Fruit fly (Drosophila melanogaster) whole organism, embryonic: ENCODE measurements around the gene raptor.

Experiments
- CG1024 ChIP-seq: fragments of 200-800 bp; sonication (Bioruptor generic); IDR thresholded peaks from 2 replicates; pipeline ENCODE4 v1.3.6; 2022; ENCODE audit warnings: missing biosample characterization, missing genetic modification characterization
- CG10321 ChIP-seq: fragments of 200-800 bp; sonication (Bioruptor generic); IDR thresholded peaks from 2 replicates; pipeline ENCODE4 v1.3.6; 2022; ENCODE audit warnings: missing biosample characterization, missing genetic modification characterization
- CG10462 ChIP-seq: fragments of 200-800 bp; sonication (Bioruptor generic); optimal IDR thresholded peaks from 2 replicates; lab custom pipeline; 2016; ENCODE audit warnings: missing biosample characterization, missing genetic modification characterization
- CG12299 ChIP-seq: fragments of 200-800 bp; sonication (Bioruptor generic); optimal IDR thresholded peaks from 2 replicates; lab custom pipeline; 2018; ENCODE audit warnings: missing biosample characterization, mild to moderate bottlenecking, missing genetic modification characterization
- CG12744 ChIP-seq: fragments of 200-800 bp; sonication (Bioruptor generic); optimal IDR thresholded peaks from 2 replicates; lab custom pipeline; 2016; ENCODE audit warnings: missing biosample characterization, missing genetic modification characterization
- CG13123 ChIP-seq: fragments of 200-800 bp; sonication (Bioruptor generic); optimal IDR thresholded peaks from 2 replicates; lab custom pipeline; 2016; ENCODE audit warnings: missing biosample characterization, missing genetic modification characterization
- CG14965 ChIP-seq: fragments of 200-800 bp; sonication (Bioruptor generic); optimal IDR thresholded peaks from 2 replicates; lab custom pipeline; 2016; ENCODE audit warnings: missing biosample characterization, missing genetic modification characterization, borderline replicate concordance
- CG15601 ChIP-seq: fragments of 200-800 bp; sonication (Bioruptor generic); optimal IDR thresholded peaks from 3 replicates; lab custom pipeline; 2019; ENCODE audit warnings: missing biosample characterization, mild to moderate bottlenecking, missing genetic modification characterization, moderate library complexity
- CG15696 ChIP-seq: fragments of 200-800 bp; sonication (Bioruptor generic); optimal IDR thresholded peaks from 2 replicates; lab custom pipeline; 2019; ENCODE audit warnings: missing biosample characterization, mild to moderate bottlenecking, missing genetic modification characterization, moderate library complexity
- CG17385 ChIP-seq: fragments of 200-800 bp; sonication (Bioruptor generic); optimal IDR thresholded peaks from 3 replicates; lab custom pipeline; 2018; ENCODE audit warnings: missing biosample characterization, mild to moderate bottlenecking, missing genetic modification characterization
- CG17568 ChIP-seq: fragments of 200-800 bp; sonication (Bioruptor generic); optimal IDR thresholded peaks from 2 replicates; lab custom pipeline; 2018; ENCODE audit warnings: missing biosample characterization, mild to moderate bottlenecking, missing genetic modification characterization, moderate library complexity
- CG1832 ChIP-seq: fragments of 200-800 bp; sonication (Bioruptor generic); optimal IDR thresholded peaks from 2 replicates; lab custom pipeline; 2017; ENCODE audit warnings: missing biosample characterization, mild to moderate bottlenecking, missing genetic modification characterization, inconsistent platforms
- CG30403 ChIP-seq: fragments of 200-800 bp; sonication (Bioruptor generic); optimal IDR thresholded peaks from 3 replicates; lab custom pipeline; 2016; ENCODE audit warnings: missing biosample characterization, missing genetic modification characterization
- CG3838 ChIP-seq: fragments of 200-800 bp; sonication (Bioruptor generic); optimal IDR thresholded peaks from 3 replicates; lab custom pipeline; 2016; ENCODE audit warnings: missing biosample characterization, missing genetic modification characterization
- CG6175 ChIP-seq: fragments of 200-800 bp; sonication (Bioruptor generic); IDR thresholded peaks from 3 replicates; pipeline ENCODE4 v1.3.6; 2022; ENCODE audit warnings: missing biosample characterization, missing genetic modification characterization
- CG7963 ChIP-seq: fragments of 200-800 bp; sonication (Bioruptor generic); IDR thresholded peaks from 3 replicates; pipeline ENCODE4 v1.3.6; 2022; ENCODE audit warnings: missing biosample characterization, missing genetic modification characterization; ENCODE audit not compliant: partially characterized antibody
- CG9817 ChIP-seq: fragments of 200-800 bp; sonication (Bioruptor generic); optimal IDR thresholded peaks from 2 replicates; lab custom pipeline; 2018; ENCODE audit warnings: missing biosample characterization, mild to moderate bottlenecking, missing genetic modification characterization, moderate library complexity
- CTCF ChIP-seq: fragments of 200-800 bp; sonication (Bioruptor generic); optimal IDR thresholded peaks from 2 replicates; lab custom pipeline; 2017; ENCODE audit warnings: missing biosample characterization, mild to moderate bottlenecking, missing genetic modification characterization, moderate library complexity
- Chrac-16 ChIP-seq: fragments of 200-800 bp; sonication (Bioruptor generic); optimal IDR thresholded peaks from 3 replicates; lab custom pipeline; 2016; ENCODE audit warnings: missing biosample characterization, missing genetic modification characterization
- CkIIα-i1 ChIP-seq: fragments of 200-800 bp; sonication (Bioruptor generic); IDR thresholded peaks from 2 replicates; pipeline ENCODE4 v1.3.6; 2022; ENCODE audit warnings: missing biosample characterization, missing genetic modification characterization
- Deaf1 ChIP-seq: fragments of 200-800 bp; optimal IDR thresholded peaks from 3 replicates; lab custom pipeline; 2019; ENCODE audit warnings: missing biosample characterization, mild to moderate bottlenecking, missing genetic modification characterization, moderate library complexity
- Elba2 ChIP-seq: fragments of 200-800 bp; sonication (Bioruptor generic); optimal IDR thresholded peaks from 3 replicates; lab custom pipeline; 2016; ENCODE audit warnings: missing biosample characterization, missing genetic modification characterization
- HLH4C ChIP-seq: fragments of 200-800 bp; sonication (Bioruptor generic); IDR thresholded peaks from 3 replicates; pipeline ENCODE4 v1.3.6; 2022; ENCODE audit warnings: missing biosample characterization, missing genetic modification characterization; ENCODE audit not compliant: partially characterized antibody
- HLHmδ ChIP-seq: fragments of 200-800 bp; sonication (Bioruptor generic); optimal IDR thresholded peaks from 2 replicates; lab custom pipeline; 2018; ENCODE audit warnings: missing biosample characterization, mild to moderate bottlenecking, missing genetic modification characterization, moderate library complexity
- Hey ChIP-seq: fragments of 200-800 bp; sonication (Bioruptor generic); optimal IDR thresholded peaks from 3 replicates; lab custom pipeline; 2018; ENCODE audit warnings: missing biosample characterization, mild to moderate bottlenecking, missing genetic modification characterization
- HmgD ChIP-seq: fragments of 200-800 bp; sonication (Bioruptor generic); optimal IDR thresholded peaks from 3 replicates; lab custom pipeline; 2016; ENCODE audit warnings: missing biosample characterization, missing genetic modification characterization
- MTF-1 ChIP-seq: fragments of 200-800 bp; sonication (Bioruptor generic); optimal IDR thresholded peaks from 2 replicates; lab custom pipeline; 2018; ENCODE audit warnings: missing biosample characterization, mild to moderate bottlenecking, missing genetic modification characterization, borderline replicate concordance
- Nf-YA ChIP-seq: fragments of 200-800 bp; sonication (Bioruptor generic); IDR thresholded peaks from 2 replicates; pipeline ENCODE4 v1.3.6; 2022; ENCODE audit warnings: missing biosample characterization, missing genetic modification characterization
- PHDP ChIP-seq: fragments of 200-800 bp; sonication (Bioruptor generic); optimal IDR thresholded peaks from 3 replicates; lab custom pipeline; 2018; ENCODE audit warnings: missing biosample characterization, mild to moderate bottlenecking, missing genetic modification characterization, moderate library complexity
- Scr ChIP-seq: fragments of 200-800 bp; sonication (Bioruptor generic); IDR thresholded peaks from 2 replicates; pipeline ENCODE4 v1.3.6; 2022; ENCODE audit warnings: missing biosample characterization, missing genetic modification characterization; ENCODE audit not compliant: partially characterized antibody
- Sry-β ChIP-seq: fragments of 200-800 bp; sonication (Bioruptor generic); optimal IDR thresholded peaks from 2 replicates; lab custom pipeline; 2018; ENCODE audit warnings: missing biosample characterization, mild to moderate bottlenecking, missing genetic modification characterization, moderate library complexity
- Stat92E ChIP-seq, 3 experiments: fragments of >200 bp in 2 of 3; fragments of 200-800 bp in 1 of 3; sonication (Bioruptor generic) in 1 of 3; optimal IDR thresholded peaks; 2 replicates each; lab custom pipeline; 2017 to 2019; ENCODE audit warnings: missing biosample characterization in 3 of 3, missing genetic modification characterization in 3 of 3, mild to moderate bottlenecking in 1 of 3, moderate library complexity in 1 of 3
- Trl ChIP-seq, 3 experiments: fragments of >200 bp in 2 of 3; fragments of 200-800 bp in 1 of 3; sonication (Bioruptor generic) in 1 of 3; optimal IDR thresholded peaks; 2 replicates in 1 of 3; 3 replicates in 2 of 3; lab custom pipeline; 2016 to 2017; ENCODE audit warnings: missing biosample characterization in 1 of 3, missing genetic modification characterization in 1 of 3
- ase ChIP-seq: fragments of 200-800 bp; sonication (Bioruptor generic); IDR thresholded peaks from 3 replicates; pipeline ENCODE4 v1.3.6; 2022; ENCODE audit warnings: missing biosample characterization, missing genetic modification characterization
- bbx ChIP-seq: fragments of 200-800 bp; sonication (Bioruptor generic); IDR thresholded peaks from 2 replicates; pipeline ENCODE4 v1.3.6; 2022; ENCODE audit warnings: missing biosample characterization, missing genetic modification characterization; ENCODE audit not compliant: partially characterized antibody
- bcd ChIP-seq: fragments of 200-800 bp; sonication (Bioruptor generic); optimal IDR thresholded peaks from 2 replicates; lab custom pipeline; 2017; ENCODE audit warnings: missing biosample characterization, mild to moderate bottlenecking, missing genetic modification characterization
- crc ChIP-seq: fragments of 200-800 bp; sonication (Bioruptor generic); optimal IDR thresholded peaks from 2 replicates; lab custom pipeline; 2016; ENCODE audit warnings: missing biosample characterization, missing genetic modification characterization
- crp ChIP-seq, 2 experiments: fragments of 200-800 bp; sonication (Bioruptor generic); optimal IDR thresholded peaks; 2 replicates in 1 of 2; 3 replicates in 1 of 2; lab custom pipeline; 2017; ENCODE audit warnings: missing biosample characterization in 2 of 2, missing genetic modification characterization in 2 of 2, mild to moderate bottlenecking in 1 of 2, moderate library complexity in 1 of 2
- dysf ChIP-seq: fragments of 200-800 bp; sonication (Bioruptor generic); IDR thresholded peaks from 3 replicates; pipeline ENCODE4 v1.3.6; 2022; ENCODE audit warnings: missing biosample characterization, missing genetic modification characterization
- en ChIP-seq: fragments of 200-800 bp; sonication (Bioruptor generic); optimal IDR thresholded peaks from 2 replicates; lab custom pipeline; 2016; ENCODE audit warnings: missing biosample characterization, missing genetic modification characterization
- esg ChIP-seq: fragments of 200-800 bp; sonication (Bioruptor generic); conservative IDR thresholded peaks from 2 replicates; pipeline ENCODE4 v1.3.6; 2022; ENCODE audit warnings: missing biosample characterization, missing genetic modification characterization
- hkb ChIP-seq, 2 experiments: fragments of 200-800 bp in 1 of 2; fragments of >200 bp in 1 of 2; sonication (Bioruptor generic) in 1 of 2; IDR thresholded peaks in 1 of 2; optimal IDR thresholded peaks in 1 of 2; 2 replicates each; pipeline versions ENCODE4 v1.3.6 to Lab custom; 2017 to 2022; ENCODE audit warnings: missing biosample characterization in 1 of 2, missing genetic modification characterization in 1 of 2
- mld ChIP-seq: fragments of 200-800 bp; sonication (Bioruptor generic); IDR thresholded peaks from 3 replicates; pipeline ENCODE4 v1.3.6; 2022; ENCODE audit warnings: missing biosample characterization, missing genetic modification characterization; ENCODE audit not compliant: partially characterized antibody
- nerfin-2 ChIP-seq: fragments of 200-800 bp; sonication (Bioruptor generic); IDR thresholded peaks from 2 replicates; pipeline ENCODE4 v1.3.6; 2022; ENCODE audit warnings: missing biosample characterization, missing genetic modification characterization; ENCODE audit not compliant: partially characterized antibody
- sr ChIP-seq: fragments of 200-800 bp; sonication (Bioruptor generic); IDR thresholded peaks from 3 replicates; pipeline ENCODE4 v1.3.6; 2022; ENCODE audit warnings: missing biosample characterization, missing genetic modification characterization
- stc ChIP-seq: fragments of 200-800 bp; sonication (Bioruptor generic); IDR thresholded peaks from 2 replicates; pipeline ENCODE4 v1.3.6; 2022; ENCODE audit warnings: missing biosample characterization, missing genetic modification characterization
- toy ChIP-seq: fragments of 200-800 bp; sonication (Bioruptor generic); IDR thresholded peaks from 2 replicates; pipeline ENCODE4 v1.3.6; 2022; ENCODE audit warnings: missing biosample characterization, missing genetic modification characterization
- unpg ChIP-seq: fragments of 200-800 bp; sonication (Bioruptor generic); optimal IDR thresholded peaks from 3 replicates; lab custom pipeline; 2018; ENCODE audit warnings: missing biosample characterization, mild to moderate bottlenecking, missing genetic modification characterization, moderate library complexity
- wdn ChIP-seq: fragments of 200-800 bp; sonication (Bioruptor generic); IDR thresholded peaks from 2 replicates; pipeline ENCODE4 v1.3.6; 2022; ENCODE audit warnings: missing biosample characterization, missing genetic modification characterization
- z ChIP-seq: fragments of 200-800 bp; sonication (Bioruptor generic); IDR thresholded peaks from 3 replicates; pipeline ENCODE4 v1.3.6; 2022; ENCODE audit warnings: missing biosample characterization, missing genetic modification characterization

Gene raptor

DNA sequence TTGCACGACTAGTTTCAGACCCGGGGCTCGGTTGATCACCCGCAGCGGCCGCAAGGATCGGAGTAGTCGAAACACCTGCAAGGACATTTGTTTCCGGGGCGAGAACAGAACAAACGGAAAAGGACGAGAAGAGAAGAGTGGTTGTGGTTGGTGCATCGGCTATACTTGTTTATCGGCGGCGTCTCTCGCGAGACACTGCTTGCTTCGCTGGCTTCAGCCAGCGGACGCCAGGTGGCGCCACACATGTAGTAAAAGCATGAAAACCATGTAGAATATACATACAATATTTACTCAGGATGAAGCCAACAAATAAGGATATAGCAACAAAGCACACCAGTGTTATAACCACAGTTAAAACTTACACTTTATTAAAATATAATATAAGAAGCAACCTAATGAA is 19.9 kb upstream of the raptor start (continued):
- TF ChIP-seq en (no peak), z (GFP tag; lab: Robert Waterston, UW) (no peak), hkb (optimal IDR thresholded peaks at IDR 0.05; lab: Kevin White, UChicago) (no peak), hkb (GFP tag; IDR thresholded peaks at IDR 0.05; lab: Robert Waterston, UW) (no peak), CG3838 (no peak), MTF-1 (GFP tag; lab: Kevin White, UChicago) (peak; percentile 16), Sry-β (no peak), CG15696 (tag; lab: Kevin White, UChicago) (peak; percentile 55), CG1024 (no peak), CG30403 (GFP tag; lab: Kevin White, UChicago) (peak; percentile 22), CG6175 (GFP tag; lab: Robert Waterston, UW) (peak; percentile 79; the same call in 2 of the 3 replicates), PHDP (no peak), CG9817 (peak; percentile 36), Stat92E (GFP tag; optimal IDR thresholded peaks at IDR 0.05; lab: Kevin White, UChicago) (no peak), CG10321 (GFP tag; lab: Robert Waterston, UW) (no peak), CG12744 (GFP tag; lab: Kevin White, UChicago) (no peak), CG17568 (GFP tag; lab: Kevin White, UChicago) (no peak), toy (no peak; the same call in 1 of the 2 replicates), crc (GFP tag; lab: Kevin White, UChicago) (no peak), Scr (GFP tag; lab: Robert Waterston, UW) (no peak), wdn (GFP tag; lab: Robert Waterston, UW) (no peak), CG10462 (GFP tag; lab: Kevin White, UChicago) (no peak), Trl (optimal IDR thresholded peaks at IDR 0.05; lab: Kevin White, UChicago) (no peak), Trl (GFP tag; optimal IDR thresholded peaks at IDR 0.05; lab: Kevin White, UChicago) (peak; percentile 31), crp (GFP tag; optimal IDR thresholded peaks at IDR 0.05; lab: Kevin White, UChicago) (no peak), CkIIα-i1 (no peak), CG15601 (no peak), HLHmδ (GFP tag; lab: Kevin White, UChicago) (no peak), CTCF (GFP tag; lab: Kevin White, UChicago) (peak; percentile 94), Hey (tag; lab: Kevin White, UChicago) (no peak), CG1832 (GFP tag; lab: Kevin White, UChicago) (no peak), bbx (GFP tag; lab: Robert Waterston, UW) (no peak), nerfin-2 (no peak), Nf-YA (GFP tag; lab: Robert Waterston, UW) (no peak), Elba2 (no peak), CG12299 (tag; lab: Kevin White, UChicago) (no peak), bcd (GFP tag; lab: Kevin White, UChicago) (peak; percentile 48), HmgD (peak; percentile 57), CG14965 (GFP tag; lab: Kevin White, UChicago) (peak; percentile 98), sr (GFP tag; lab: Robert Waterston, UW) (peak; percentile 56; the same call in 1 of the 3 replicates), CG7963 (GFP tag; lab: Robert Waterston, UW) (no peak), esg (GFP tag; lab: Robert Waterston, UW) (no peak), stc (GFP tag; lab: Robert Waterston, UW) (no peak), CG13123 (no peak), CG17385 (no peak), unpg (GFP tag; lab: Kevin White, UChicago) (no peak), Chrac-16 (GFP tag; lab: Kevin White, UChicago) (peak; percentile 38), HLH4C (GFP tag; lab: Robert Waterston, UW) (no peak), mld (GFP tag; lab: Robert Waterston, UW) (no peak), dysf (peak; percentile 65), Deaf1 (tag; lab: Kevin White, UChicago) (no peak), ase (no peak)
